Worm (Caenorhabditis elegans) whole organism, young adult: ENCODE measurements around the gene icl-1.
"Not testable (repeated sequence)": the region's sequence is repeated elsewhere in the genome, so short reads cannot be mapped to it uniquely, and the experiment has no call there.

Experiments used
- B0019.2 ChIP-seq: fragments of 200-800 bp; sonication (Bioruptor generic); conservative IDR thresholded peaks from 2 replicates; pipeline ENCODE4 v1.3.6; 2022; ENCODE audit warnings: missing genetic modification reagents, missing genetic modification characterization, missing compliant biosample characterization
- B0261.1 ChIP-seq: sonication (generic microtip); optimal IDR thresholded peaks from 2 replicates; lab custom pipeline; 2016; ENCODE audit warnings: mild to moderate bottlenecking, missing genetic modification characterization, moderate library complexity, missing compliant biosample characterization
- C06A6.2 ChIP-seq: fragments of 200-800 bp; sonication (Bioruptor generic); conservative IDR thresholded peaks from 2 replicates; pipeline ENCODE4 v1.3.6; 2022; ENCODE audit warnings: missing genetic modification characterization, missing compliant biosample characterization
- D2030.7 ChIP-seq: fragments of 200-800 bp; sonication (Bioruptor generic); IDR thresholded peaks from 2 replicates; pipeline ENCODE4 v1.3.6; 2022; ENCODE audit warnings: missing genetic modification reagents, missing genetic modification characterization, missing compliant biosample characterization
- F23B12.7 ChIP-seq: sonication (generic microtip); optimal IDR thresholded peaks from 2 replicates; lab custom pipeline; 2017; ENCODE audit warnings: missing genetic modification characterization, mild to moderate bottlenecking, missing compliant biosample characterization, antibody characterized with exemption, moderate library complexity; ENCODE audit not compliant: insufficient read depth
- F55B11.4 ChIP-seq: sonication (generic microtip); optimal IDR thresholded peaks from 2 replicates; lab custom pipeline; 2016; ENCODE audit warnings: missing compliant biosample characterization, missing genetic modification characterization, borderline replicate concordance; ENCODE audit not compliant: insufficient read depth
- Y53G8AR.9 ChIP-seq: fragments of 200-800 bp; sonication (Bioruptor generic); conservative IDR thresholded peaks from 2 replicates; pipeline ENCODE4 v1.3.6; 2022; ENCODE audit warnings: missing genetic modification reagents, missing genetic modification characterization, missing compliant biosample characterization
- Y56A3A.18 ChIP-seq: fragments of 200-800 bp; sonication (Bioruptor generic); IDR thresholded peaks from 2 replicates; pipeline ENCODE4 v1.3.6; 2022; ENCODE audit warnings: missing genetic modification reagents, missing genetic modification characterization, missing compliant biosample characterization
- Y67H2A.10 ChIP-seq: fragments of 200-800 bp; sonication (Bioruptor generic); conservative IDR thresholded peaks from 2 replicates; pipeline ENCODE4 v1.3.6; 2022; ENCODE audit warnings: missing genetic modification reagents, missing genetic modification characterization, missing compliant biosample characterization
- aptf-3 ChIP-seq: fragments of 200-800 bp; sonication (Bioruptor generic); IDR thresholded peaks from 2 replicates; pipeline ENCODE4 v1.3.6; 2022; ENCODE audit warnings: missing genetic modification characterization, missing compliant biosample characterization
- cebp-1 ChIP-seq, 2 experiments: fragments of 200-800 bp in 1 of 2; sonication (Bioruptor generic) in 1 of 2; sonication (generic microtip) in 1 of 2; IDR thresholded peaks in 1 of 2; optimal IDR thresholded peaks in 1 of 2; 2 replicates each; pipeline versions ENCODE4 v1.3.6 to Lab custom; 2017 to 2022; ENCODE audit warnings: missing compliant biosample characterization in 2 of 2, missing genetic modification characterization in 2 of 2, mild to moderate bottlenecking in 1 of 2, missing genetic modification reagents in 1 of 2, moderate library complexity in 1 of 2
- dpl-1 ChIP-seq: fragments of 150-350 bp; optimal IDR thresholded peaks from 2 replicates; lab custom pipeline; 2014; ENCODE audit warnings: missing biosample characterization, missing genetic modification reagents, missing genetic modification characterization
- efl-1 ChIP-seq: fragments of 150-350 bp; optimal IDR thresholded peaks from 2 replicates; lab custom pipeline; 2014; ENCODE audit warnings: missing biosample characterization, missing genetic modification reagents, missing genetic modification characterization
- hlh-12 ChIP-seq: sonication (generic microtip); optimal IDR thresholded peaks from 2 replicates; lab custom pipeline; 2016; ENCODE audit warnings: missing genetic modification characterization, missing compliant biosample characterization
- hlh-26 ChIP-seq: fragments of 200-800 bp; sonication (Bioruptor generic); conservative IDR thresholded peaks from 2 replicates; pipeline ENCODE4 v1.3.6; 2022; ENCODE audit warnings: missing genetic modification reagents, missing genetic modification characterization, missing compliant biosample characterization
- lin-26 ChIP-seq: fragments of 200-800 bp; sonication (Bioruptor generic); IDR thresholded peaks from 2 replicates; pipeline ENCODE4 v1.3.6; 2022; ENCODE audit warnings: missing genetic modification reagents, missing genetic modification characterization, missing compliant biosample characterization
- lin-35 ChIP-seq, 3 experiments: fragments of 150-350 bp in 2 of 3; sonication (generic microtip) in 1 of 3; optimal IDR thresholded peaks; 2 replicates each; lab custom pipeline; 2014 to 2018; ENCODE audit warnings: missing biosample characterization in 3 of 3, missing genetic modification characterization in 3 of 3, missing genetic modification reagents in 3 of 3
- lin-40 ChIP-seq: sonication (generic microtip); optimal IDR thresholded peaks from 2 replicates; lab custom pipeline; 2016; ENCODE audit warnings: missing genetic modification characterization, mild to moderate bottlenecking, missing compliant biosample characterization, missing genotype, missing genetic modification reagents
- mxl-1 ChIP-seq: sonication (generic microtip); optimal IDR thresholded peaks from 2 replicates; lab custom pipeline; 2016; ENCODE audit warnings: missing genetic modification characterization, missing compliant biosample characterization
- nfya-1 ChIP-seq: sonication (generic microtip); optimal IDR thresholded peaks from 2 replicates; lab custom pipeline; 2017; ENCODE audit warnings: antibody characterized with exemption, missing compliant biosample characterization, missing genetic modification characterization, borderline replicate concordance; ENCODE audit not compliant: insufficient read depth
- nfyb-1 ChIP-seq: fragments of 200-800 bp; sonication (Bioruptor generic); IDR thresholded peaks from 2 replicates; pipeline ENCODE4 v1.3.6; 2022; ENCODE audit warnings: missing genetic modification reagents, missing genetic modification characterization, missing compliant biosample characterization
- nhr-80 ChIP-seq: sonication (generic microtip); optimal IDR thresholded peaks from 2 replicates; lab custom pipeline; 2016; ENCODE audit warnings: missing genetic modification characterization, missing compliant biosample characterization
- rpc-1 ChIP-seq, 2 experiments: fragments of 150-350 bp in 1 of 2; sonication (generic microtip) in 1 of 2; optimal IDR thresholded peaks; 2 replicates each; lab custom pipeline; 2014 to 2018; ENCODE audit warnings: missing biosample characterization in 1 of 2, missing genetic modification characterization in 1 of 2, missing genetic modification reagents in 1 of 2, missing genotype in 1 of 2
- sptf-2 ChIP-seq: fragments of 200-800 bp; sonication (Bioruptor generic); optimal IDR thresholded peaks from 2 replicates; lab custom pipeline; 2018; ENCODE audit warnings: mild to moderate bottlenecking, missing genetic modification characterization, missing compliant biosample characterization
- tbp1 ChIP-seq: fragments of 200-800 bp; sonication (Bioruptor generic); optimal IDR thresholded peaks from 2 replicates; lab custom pipeline; 2018; ENCODE audit warnings: mild to moderate bottlenecking, missing genetic modification characterization, missing compliant biosample characterization
- tlf-1 ChIP-seq: fragments of 200-800 bp; sonication (Bioruptor generic); optimal IDR thresholded peaks from 2 replicates; lab custom pipeline; 2018; ENCODE audit warnings: mild to moderate bottlenecking, missing genetic modification characterization, missing compliant biosample characterization
- unc-62 ChIP-seq: fragments of 150-350 bp; optimal IDR thresholded peaks from 2 replicates; lab custom pipeline; 2014; ENCODE audit warnings: missing biosample characterization, missing genetic modification reagents, missing genetic modification characterization
- ztf-25 ChIP-seq: fragments of 200-800 bp; sonication (Bioruptor generic); IDR thresholded peaks from 2 replicates; pipeline ENCODE4 v1.3.6; 2022; ENCODE audit warnings: missing genetic modification reagents, missing genetic modification characterization, missing compliant biosample characterization
- ztf-3 ChIP-seq: fragments of 200-800 bp; sonication (Bioruptor generic); optimal IDR thresholded peaks from 2 replicates; lab custom pipeline; 2018; ENCODE audit warnings: mild to moderate bottlenecking, missing genetic modification characterization, missing compliant biosample characterization

The icl-1 gene

ce11 chrV:708808-709207 lies 19.0 kb downstream of the icl-1 start, which contains the start of gene srbc-39:
Gene srbc-39, plus strand, starts transcription at chrV:709108.
- TF ChIP-seq lin-26 (no peak), tlf-1 (GFP tag; lab: Kevin White, UChicago) (no peak), cebp-1 (GFP tag; IDR thresholded peaks at IDR 0.05; lab: Robert Waterston, UW) (no peak), cebp-1 (tag; optimal IDR thresholded peaks at IDR 0.05; lab: Kevin White, UChicago) (no peak), Y53G8AR.9 (GFP tag; lab: Robert Waterston, UW) (no peak), D2030.7 (GFP tag; lab: Robert Waterston, UW) (no peak), efl-1 (no peak), nfyb-1 (no peak), nfya-1 (tag; lab: Kevin White, UChicago) (no peak), ztf-3 (GFP tag; lab: Kevin White, UChicago) (no peak), F23B12.7 (tag; lab: Kevin White, UChicago) (no peak), mxl-1 (tag; lab: Kevin White, UChicago) (no peak), F55B11.4 (tag; lab: Kevin White, UChicago) (no peak)

DNA sequence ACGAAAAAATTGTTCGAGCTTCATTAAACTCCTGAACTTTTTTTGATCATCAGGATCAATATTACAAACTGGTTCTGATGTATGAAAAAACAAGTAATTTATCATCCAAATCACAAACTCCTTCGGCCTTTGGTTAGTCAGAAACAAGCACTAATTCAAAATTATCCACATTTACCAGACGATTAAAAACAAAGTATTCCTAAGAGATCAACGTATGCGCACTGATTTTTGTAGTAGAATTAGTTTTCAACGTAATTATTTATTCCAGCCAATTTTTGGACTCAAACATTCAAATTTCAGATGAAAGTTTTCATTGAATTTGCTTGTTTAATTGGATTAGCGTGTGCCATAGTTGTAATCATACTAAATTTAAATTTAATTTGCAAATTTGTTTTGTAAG lies 20.9 kb downstream of the icl-1 start, which contains the start of gene srbc-38:
Gene srbc-38 (plus strand): TSS at position 301 of the 400 bp plus-strand sequence.
- TF ChIP-seq lin-35 (GFP tag; optimal IDR thresholded peaks at IDR 0.05; lab: Kevin White, UChicago): no peak
- no peak for TF ChIP-seq dpl-1
- TF ChIP-seq Y53G8AR.9 (GFP tag; lab: Robert Waterston, UW): no peak
- TF ChIP-seq hlh-12 (tag; lab: Kevin White, UChicago): no peak

DNA sequence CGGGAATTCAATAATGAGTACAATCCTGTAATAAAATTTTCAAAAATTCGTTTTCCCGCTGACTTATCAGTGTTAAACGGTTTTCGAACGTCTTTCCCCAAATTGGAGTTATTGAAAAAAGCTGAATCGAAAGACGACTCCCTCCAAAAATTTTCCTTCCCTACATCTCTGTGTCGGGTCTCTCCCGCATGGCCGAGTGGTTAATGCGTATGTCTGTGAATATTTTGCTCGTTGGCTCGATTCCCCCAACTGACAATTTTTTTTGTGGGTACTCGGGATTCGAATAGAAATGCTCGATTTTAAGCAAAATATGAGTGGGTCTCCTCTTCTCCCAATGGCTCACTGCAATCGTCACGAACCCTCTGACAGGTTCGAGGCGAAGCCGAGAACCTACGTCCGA lies 21.4 kb downstream of the icl-1 start:
- TF ChIP-seq lin-26 (peak; percentile 87), aptf-3 (GFP tag; lab: Robert Waterston, UW) (0 out of 2 replicates have a peak, but pooled peaks have one; percentile 31), D2030.7 (GFP tag; lab: Robert Waterston, UW) (peak; percentile 26; the same call in 1 of the 2 replicates), B0261.1 (tag; lab: Kevin White, UChicago) (peak; percentile 54), tbp1 (peak; percentile 82), rpc-1 (tag; optimal IDR thresholded peaks at IDR 0.05; lab: Kevin White, UChicago) (peak; percentile 50), ztf-25 (peak; percentile 67; the same call in 1 of the 2 replicates)
- TF ChIP-seq rpc-1 (optimal IDR thresholded peaks at IDR 0.05; lab: Kevin White, UChicago): not testable (repeated sequence)

DNA sequence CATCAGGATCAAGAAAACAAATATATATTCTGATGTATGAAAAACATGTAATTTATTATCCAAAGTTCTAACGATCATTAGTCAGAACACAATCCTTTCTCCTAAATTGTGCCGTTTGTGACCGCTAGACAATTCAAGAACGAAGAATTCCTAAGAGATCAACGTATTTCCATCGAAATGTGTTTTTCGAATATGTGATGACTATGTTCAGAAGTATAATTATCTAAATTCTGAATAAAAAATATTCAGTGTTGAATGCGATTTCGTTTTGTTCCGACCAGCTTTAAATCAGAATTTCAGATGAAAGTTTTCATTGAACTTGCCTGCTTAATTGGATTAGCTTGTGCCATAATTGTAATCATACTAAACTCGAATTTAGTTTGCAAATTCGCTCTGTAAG lies 25.5 kb downstream of the icl-1 start, which contains the start of gene srbc-37:
Gene srbc-37 (plus strand): TSS at position 301 of the 400 bp plus-strand sequence.
- no peak for TF ChIP-seq sptf-2 (GFP tag; lab: Kevin White, UChicago)
- TF ChIP-seq F23B12.7 (tag; lab: Kevin White, UChicago): no peak
- no peak for TF ChIP-seq Y56A3A.18 (GFP tag; lab: Robert Waterston, UW)
- no peak for TF ChIP-seq Y67H2A.10 (GFP tag; lab: Robert Waterston, UW)
- TF ChIP-seq hlh-26: no peak
- TF ChIP-seq lin-40: no peak
- TF ChIP-seq B0019.2 (GFP tag; lab: Robert Waterston, UW): no peak

- TF ChIP-seq C06A6.2 (GFP tag; lab: Robert Waterston, UW): no peak
- TF ChIP-seq lin-35 (GFP tag; optimal IDR thresholded peaks at IDR 0.05; lab: Kevin White, UChicago): no peak
- TF ChIP-seq nhr-80: peak; percentile 39
- TF ChIP-seq unc-62: no peak
These were observed 28.2 kb downstream of the icl-1 start, which contains the start of the genes ugt-29 and srx-5 for ce11 chrV:699489-700129. Gene ugt-29, minus strand, starts transcription at chrV:699589. Gene srx-5, plus strand, starts transcription at chrV:700079.
